Worm (Caenorhabditis elegans) whole organism, young adult: ENCODE measurements around the gene EEED8.2.

ENCODE experiments used
- B0261.1 ChIP-seq: sonication (generic microtip); optimal IDR thresholded peaks from 2 replicates; lab custom pipeline; 2016; ENCODE audit warnings: mild to moderate bottlenecking, missing genetic modification characterization, moderate library complexity, missing compliant biosample characterization
- B0336.3 ChIP-seq: fragments of 200-800 bp; sonication (Bioruptor generic); IDR thresholded peaks from 2 replicates; pipeline ENCODE4 v1.3.6; 2022; ENCODE audit warnings: missing genetic modification characterization, missing compliant biosample characterization
- C06A6.2 ChIP-seq: fragments of 200-800 bp; sonication (Bioruptor generic); conservative IDR thresholded peaks from 2 replicates; pipeline ENCODE4 v1.3.6; 2022; ENCODE audit warnings: missing genetic modification characterization, missing compliant biosample characterization
- D2030.7 ChIP-seq: fragments of 200-800 bp; sonication (Bioruptor generic); IDR thresholded peaks from 2 replicates; pipeline ENCODE4 v1.3.6; 2022; ENCODE audit warnings: missing genetic modification reagents, missing genetic modification characterization, missing compliant biosample characterization
- K11D2.4 ChIP-seq: fragments of 200-800 bp; sonication (Bioruptor generic); IDR thresholded peaks from 2 replicates; pipeline ENCODE4 v1.3.6; 2022; ENCODE audit warnings: missing genetic modification reagents, missing genetic modification characterization, missing compliant biosample characterization
- Y53G8AR.9 ChIP-seq: fragments of 200-800 bp; sonication (Bioruptor generic); conservative IDR thresholded peaks from 2 replicates; pipeline ENCODE4 v1.3.6; 2022; ENCODE audit warnings: missing genetic modification reagents, missing genetic modification characterization, missing compliant biosample characterization
- Y79H2A.3 ChIP-seq: fragments of 200-800 bp; sonication (Bioruptor generic); conservative IDR thresholded peaks from 2 replicates; pipeline ENCODE4 v1.3.6; 2022; ENCODE audit warnings: missing genetic modification reagents, missing genetic modification characterization, missing compliant biosample characterization
- ZK185.1 ChIP-seq: sonication (generic microtip); optimal IDR thresholded peaks from 2 replicates; lab custom pipeline; 2016; ENCODE audit warnings: mild to moderate bottlenecking, missing genetic modification characterization, missing compliant biosample characterization; ENCODE audit not compliant: poor library complexity, severe bottlenecking
- attf-3 ChIP-seq: fragments of 200-800 bp; sonication (Bioruptor generic); conservative IDR thresholded peaks from 2 replicates; pipeline ENCODE4 v1.3.6; 2022; ENCODE audit warnings: missing genetic modification reagents, missing genetic modification characterization, missing compliant biosample characterization
- attf-5 ChIP-seq: fragments of 200-800 bp; sonication (Bioruptor generic); optimal IDR thresholded peaks from 2 replicates; lab custom pipeline; 2018; ENCODE audit warnings: mild to moderate bottlenecking, missing genetic modification characterization, missing compliant biosample characterization
- bed-1 ChIP-seq: fragments of 200-800 bp; sonication (Bioruptor generic); IDR thresholded peaks from 2 replicates; pipeline ENCODE4 v1.3.6; 2022; ENCODE audit warnings: missing genetic modification reagents, missing genetic modification characterization, missing compliant biosample characterization
- cebp-1 ChIP-seq, 2 experiments: fragments of 200-800 bp in 1 of 2; sonication (Bioruptor generic) in 1 of 2; sonication (generic microtip) in 1 of 2; IDR thresholded peaks in 1 of 2; optimal IDR thresholded peaks in 1 of 2; 2 replicates each; pipeline versions ENCODE4 v1.3.6 to Lab custom; 2017 to 2022; ENCODE audit warnings: missing compliant biosample characterization in 2 of 2, missing genetic modification characterization in 2 of 2, mild to moderate bottlenecking in 1 of 2, missing genetic modification reagents in 1 of 2, moderate library complexity in 1 of 2
- ceh-91 ChIP-seq: fragments of 200-800 bp; sonication (Bioruptor generic); IDR thresholded peaks from 2 replicates; pipeline ENCODE4 v1.3.6; 2022; ENCODE audit warnings: missing genetic modification reagents, missing genetic modification characterization, missing compliant biosample characterization
- dox-1 ChIP-seq: fragments of 200-800 bp; sonication (Bioruptor generic); IDR thresholded peaks from 2 replicates; pipeline ENCODE4 v1.3.6; 2022; ENCODE audit warnings: missing genetic modification reagents, missing genetic modification characterization, missing compliant biosample characterization
- dpl-1 ChIP-seq: fragments of 150-350 bp; optimal IDR thresholded peaks from 2 replicates; lab custom pipeline; 2014; ENCODE audit warnings: missing biosample characterization, missing genetic modification reagents, missing genetic modification characterization
- ekl-4 ChIP-seq: fragments of 200-800 bp; sonication (Bioruptor generic); IDR thresholded peaks from 2 replicates; pipeline ENCODE4 v1.3.6; 2022; ENCODE audit warnings: missing genetic modification reagents, missing genetic modification characterization, missing compliant biosample characterization
- gei-17 ChIP-seq: fragments of 200-800 bp; sonication (Bioruptor generic); optimal IDR thresholded peaks from 2 replicates; lab custom pipeline; 2018; ENCODE audit warnings: mild to moderate bottlenecking, missing genetic modification characterization, missing compliant biosample characterization
- hmg-1.2 ChIP-seq: fragments of 200-800 bp; sonication (Bioruptor generic); IDR thresholded peaks from 2 replicates; pipeline ENCODE4 v1.3.6; 2022; ENCODE audit warnings: missing genetic modification reagents, missing genetic modification characterization, missing compliant biosample characterization
- hmg-20 ChIP-seq: fragments of 200-800 bp; sonication (Bioruptor generic); IDR thresholded peaks from 2 replicates; pipeline ENCODE4 v1.3.6; 2022; ENCODE audit warnings: missing genetic modification reagents, missing genetic modification characterization, missing compliant biosample characterization
- let-526 ChIP-seq: fragments of 200-800 bp; sonication (Bioruptor generic); IDR thresholded peaks from 2 replicates; pipeline ENCODE4 v1.3.6; 2022; ENCODE audit warnings: missing genetic modification reagents, missing genetic modification characterization, missing compliant biosample characterization
- lin-26 ChIP-seq: fragments of 200-800 bp; sonication (Bioruptor generic); IDR thresholded peaks from 2 replicates; pipeline ENCODE4 v1.3.6; 2022; ENCODE audit warnings: missing genetic modification reagents, missing genetic modification characterization, missing compliant biosample characterization
- lin-40 ChIP-seq: sonication (generic microtip); optimal IDR thresholded peaks from 2 replicates; lab custom pipeline; 2016; ENCODE audit warnings: missing genetic modification characterization, mild to moderate bottlenecking, missing compliant biosample characterization, missing genotype, missing genetic modification reagents
- lin-54 ChIP-seq: fragments of 200-800 bp; sonication (Bioruptor generic); optimal IDR thresholded peaks from 2 replicates; lab custom pipeline; 2018; ENCODE audit warnings: mild to moderate bottlenecking, missing genetic modification characterization, missing compliant biosample characterization
- madf-10 ChIP-seq: sonication (generic microtip); optimal IDR thresholded peaks from 2 replicates; lab custom pipeline; 2016; ENCODE audit warnings: mild to moderate bottlenecking, missing genetic modification characterization, missing compliant biosample characterization
- madf-3 ChIP-seq: fragments of 200-800 bp; sonication (Bioruptor generic); IDR thresholded peaks from 2 replicates; pipeline ENCODE4 v1.3.6; 2022; ENCODE audit warnings: missing genetic modification reagents, missing genetic modification characterization, missing compliant biosample characterization
- mxl-1 ChIP-seq: sonication (generic microtip); optimal IDR thresholded peaks from 2 replicates; lab custom pipeline; 2016; ENCODE audit warnings: missing genetic modification characterization, missing compliant biosample characterization
- nfyb-1 ChIP-seq: fragments of 200-800 bp; sonication (Bioruptor generic); IDR thresholded peaks from 2 replicates; pipeline ENCODE4 v1.3.6; 2022; ENCODE audit warnings: missing genetic modification reagents, missing genetic modification characterization, missing compliant biosample characterization
- nhr-120 ChIP-seq: fragments of 200-800 bp; sonication (Bioruptor generic); IDR thresholded peaks from 2 replicates; pipeline ENCODE4 v1.3.6; 2022; ENCODE audit warnings: missing genetic modification characterization, missing compliant biosample characterization
- nhr-80 ChIP-seq: sonication (generic microtip); optimal IDR thresholded peaks from 2 replicates; lab custom pipeline; 2016; ENCODE audit warnings: missing genetic modification characterization, missing compliant biosample characterization
- pbrm-1 ChIP-seq: fragments of 200-800 bp; sonication (Bioruptor generic); IDR thresholded peaks from 2 replicates; pipeline ENCODE4 v1.3.6; 2022; ENCODE audit warnings: missing genetic modification reagents, missing genetic modification characterization, missing compliant biosample characterization
- sea-2 ChIP-seq: fragments of 200-800 bp; sonication (Bioruptor generic); IDR thresholded peaks from 2 replicates; pipeline ENCODE4 v1.3.6; 2022; ENCODE audit warnings: missing genetic modification characterization, missing compliant biosample characterization
- snpc-1.3 ChIP-seq: sonication (generic microtip); optimal IDR thresholded peaks from 2 replicates; lab custom pipeline; 2017; ENCODE audit warnings: missing genetic modification characterization, mild to moderate bottlenecking, missing compliant biosample characterization, antibody characterized with exemption, moderate library complexity, missing genotype, missing genetic modification reagents; ENCODE audit not compliant: insufficient read depth
- snpc-3.4 ChIP-seq: sonication (generic microtip); optimal IDR thresholded peaks from 2 replicates; lab custom pipeline; 2017; ENCODE audit warnings: missing genetic modification characterization, mild to moderate bottlenecking, missing compliant biosample characterization, antibody characterized with exemption, moderate library complexity, missing genotype, missing genetic modification reagents
- snpc-4 ChIP-seq, 5 experiments: fragments of 150-350 bp in 1 of 5; sonication (generic microtip) in 4 of 5; optimal IDR thresholded peaks; 2 replicates each; lab custom pipeline; 2014 to 2018; ENCODE audit warnings: missing genetic modification characterization in 5 of 5, missing biosample characterization in 3 of 5, antibody characterized with exemption in 2 of 5, mild to moderate bottlenecking in 2 of 5, missing compliant biosample characterization in 2 of 5, missing genotype in 2 of 5, moderate library complexity in 2 of 5, missing genetic modification reagents in 1 of 5
- tlf-1 ChIP-seq: fragments of 200-800 bp; sonication (Bioruptor generic); optimal IDR thresholded peaks from 2 replicates; lab custom pipeline; 2018; ENCODE audit warnings: mild to moderate bottlenecking, missing genetic modification characterization, missing compliant biosample characterization
- unc-130 ChIP-seq: sonication (generic microtip); optimal IDR thresholded peaks from 2 replicates; lab custom pipeline; 2016; ENCODE audit warnings: missing genetic modification reagents, missing genetic modification characterization, missing compliant biosample characterization
- xnd-1 ChIP-seq: sonication (generic microtip); optimal IDR thresholded peaks from 2 replicates; lab custom pipeline; 2016; ENCODE audit warnings: missing genotype, missing genetic modification reagents, missing genetic modification characterization, missing compliant biosample characterization
- ztf-26 ChIP-seq: sonication (generic microtip); optimal IDR thresholded peaks from 2 replicates; lab custom pipeline; 2017; ENCODE audit warnings: missing genetic modification characterization, missing compliant biosample characterization
- ztf-28 ChIP-seq: fragments of 200-800 bp; sonication (Bioruptor generic); IDR thresholded peaks from 2 replicates; pipeline ENCODE4 v1.3.6; 2022; ENCODE audit warnings: missing genetic modification reagents, missing genetic modification characterization, missing compliant biosample characterization

The EEED8.2 gene

DNA sequence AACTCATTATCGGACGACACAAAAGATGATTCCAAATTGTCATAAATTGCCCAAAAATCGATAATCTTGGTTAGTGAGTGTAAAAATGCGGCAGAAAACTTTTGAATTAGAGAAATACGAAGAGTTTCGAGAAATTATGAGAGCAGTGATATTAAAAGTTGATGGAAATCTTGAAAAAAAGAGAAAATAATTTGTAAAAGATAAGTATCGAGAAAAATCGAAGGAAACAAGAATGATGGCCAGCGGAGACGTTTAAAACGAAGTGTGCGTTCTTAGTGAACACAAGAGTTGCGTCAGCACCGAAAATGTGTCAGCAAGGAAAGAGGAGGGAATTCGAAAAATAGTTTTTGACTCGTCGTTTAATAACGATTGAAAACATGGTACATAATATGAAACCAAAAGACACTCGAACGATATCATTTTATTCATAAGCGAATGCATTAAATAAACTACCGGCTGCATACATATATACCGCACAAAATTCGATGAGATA lies 26.6 kb upstream of the EEED8.2 start, which contains the start of gene ndx-6 (continued):
- TF ChIP-seq hmg-1.2 (GFP tag; lab: Robert Waterston, UW) (peak; percentile 43; the same call in 1 of the 2 replicates), hmg-20 (GFP tag; lab: Robert Waterston, UW) (0 out of 2 replicates have a peak, but pooled peaks have one; percentile 13), D2030.7 (0 out of 2 replicates have a peak, but pooled peaks have one; percentile 17), Y53G8AR.9 (GFP tag; lab: Robert Waterston, UW) (peak; percentile 78), xnd-1 (tag; lab: Kevin White, UChicago) (peak; percentile 26), ztf-26 (tag; lab: Kevin White, UChicago) (peak; percentile 9), snpc-4 (GFP tag; optimal IDR thresholded peaks at IDR 0.05; lab: Kevin White, UChicago) (no peak), snpc-4 (tag; optimal IDR thresholded peaks at IDR 0.05; lab: Kevin White, UChicago) (peak in 3 of 4 experiments; percentile 49 to 64 (median 54)), snpc-3.4 (tag; lab: Kevin White, UChicago) (peak; percentile 40), tlf-1 (GFP tag; lab: Kevin White, UChicago) (peak; percentile 28), nhr-80 (peak; percentile 40), cebp-1 (GFP tag; IDR thresholded peaks at IDR 0.05; lab: Robert Waterston, UW) (no peak), cebp-1 (tag; optimal IDR thresholded peaks at IDR 0.05; lab: Kevin White, UChicago) (peak; percentile 65), dox-1 (GFP tag; lab: Robert Waterston, UW) (peak; percentile 67), lin-54 (GFP tag; lab: Kevin White, UChicago) (peak; percentile 98), nfyb-1 (GFP tag; lab: Robert Waterston, UW) (peak; percentile 77; the same call in 1 of the 2 replicates), C06A6.2 (GFP tag; lab: Robert Waterston, UW) (0 out of 2 replicates have a peak, but pooled peaks have one; percentile 54), B0336.3 (GFP tag; lab: Robert Waterston, UW) (0 out of 2 replicates have a peak, but pooled peaks have one; percentile 55), Y79H2A.3 (no peak), attf-5 (peak; percentile 77), ceh-91 (GFP tag; lab: Robert Waterston, UW) (0 out of 2 replicates have a peak, but pooled peaks have one; percentile 33), lin-40 (tag; lab: Kevin White, UChicago) (peak; percentile 80), attf-3 (0 out of 2 replicates have a peak, but pooled peaks have one; percentile 33), dpl-1 (GFP tag; lab: Kevin White, UChicago) (peak; percentile 92), snpc-1.3 (tag; lab: Kevin White, UChicago) (peak; percentile 5), K11D2.4 (GFP tag; lab: Robert Waterston, UW) (peak; percentile 61; the same call in 1 of the 2 replicates), madf-10 (tag; lab: Kevin White, UChicago) (no peak), ekl-4 (GFP tag; lab: Robert Waterston, UW) (0 out of 2 replicates have a peak, but pooled peaks have one; percentile 64), pbrm-1 (GFP tag; lab: Robert Waterston, UW) (peak; percentile 52; the same call in 1 of the 2 replicates)

ce11 chrII:5391447-5391846 lies 25.1 kb upstream of the EEED8.2 start:
- no peak for TF ChIP-seq let-526 (GFP tag; lab: Robert Waterston, UW)
- peak; percentile 25 for TF ChIP-seq lin-54 (GFP tag; lab: Kevin White, UChicago)

DNA sequence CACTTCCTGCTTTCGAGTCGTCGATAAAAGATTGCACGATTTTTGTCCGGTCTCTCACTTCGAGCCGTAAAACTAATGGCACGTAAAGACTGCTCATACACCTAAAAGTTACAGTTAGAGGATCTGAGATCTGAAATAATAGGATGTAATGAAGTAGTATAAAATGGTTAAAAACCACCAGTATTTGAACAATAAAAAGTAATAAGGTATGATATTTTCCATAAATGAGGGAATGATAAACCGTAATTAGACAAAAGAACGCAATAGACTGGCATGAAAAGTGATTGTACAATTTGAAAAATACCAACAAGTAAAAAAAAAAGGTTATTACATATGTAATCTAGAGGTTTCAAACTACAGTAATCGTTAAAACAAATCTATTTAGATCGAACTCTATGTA lies 23.4 kb upstream of the EEED8.2 start, which contains the start of gene brap-2:
TSS of gene brap-2 (minus strand) at position 101 of the 400 bp plus-strand sequence.
- no peak for TF ChIP-seq madf-3 (GFP tag; lab: Robert Waterston, UW)

DNA sequence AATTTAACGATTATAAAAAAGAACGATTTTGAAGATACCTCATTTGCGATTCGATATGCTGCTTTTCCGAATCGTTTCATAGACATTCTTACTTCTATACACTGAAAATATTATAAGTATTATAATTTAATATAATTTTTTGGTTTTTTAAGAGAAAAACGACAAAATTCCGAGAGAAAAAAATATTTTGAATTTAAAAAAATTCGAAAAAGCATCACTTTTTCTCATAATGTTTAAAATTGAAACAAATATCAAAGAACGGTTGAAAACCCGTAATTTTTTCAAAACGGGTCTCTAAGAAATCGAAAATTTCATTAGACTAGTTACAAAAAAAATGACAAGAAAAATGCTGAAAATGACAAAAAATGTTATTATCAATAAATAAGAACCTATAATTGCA lies 20.9 kb upstream of the EEED8.2 start, which contains the start of gene pink-1:
TSS of gene pink-1 (minus strand) at position 101 of the 400 bp plus-strand sequence.
- no peak for TF ChIP-seq ZK185.1
- no peak for TF ChIP-seq nhr-120 (GFP tag; lab: Robert Waterston, UW)
- no peak for TF ChIP-seq bed-1
- no peak for TF ChIP-seq unc-130 (GFP tag; lab: Kevin White, UChicago)
- TF ChIP-seq B0261.1 (tag; lab: Kevin White, UChicago) = no peak
- TF ChIP-seq gei-17 (GFP tag; lab: Kevin White, UChicago) = no peak
- no peak for TF ChIP-seq ztf-28 (GFP tag; lab: Robert Waterston, UW)
- TF ChIP-seq mxl-1 (tag; lab: Kevin White, UChicago) = no peak
- no peak for TF ChIP-seq sea-2
- TF ChIP-seq dpl-1 (GFP tag; lab: Kevin White, UChicago) = no peak
- no peak for TF ChIP-seq lin-26
- TF ChIP-seq, all 124 proteins: peak for 0
